Fruit fly (Drosophila melanogaster) whole organism, embryonic: ENCODE results near the gene Hmbs.

Experiments used
- Abd-B ChIP-seq: fragments of 200-800 bp; sonication (Bioruptor generic); optimal IDR thresholded peaks from 2 replicates; lab custom pipeline; 2018; ENCODE audit warnings: missing biosample characterization, mild to moderate bottlenecking, missing genetic modification characterization, moderate library complexity
- Atf-2 ChIP-seq: fragments of 200-800 bp; sonication (Bioruptor generic); optimal IDR thresholded peaks from 2 replicates; lab custom pipeline; 2016; ENCODE audit warnings: missing biosample characterization, missing genetic modification characterization
- Atf6 ChIP-seq: fragments of 200-800 bp; sonication (Bioruptor generic); IDR thresholded peaks from 2 replicates; pipeline ENCODE4 v1.3.6; 2022; ENCODE audit warnings: missing biosample characterization, missing genetic modification characterization
- Blimp-1 ChIP-seq: fragments of 200-800 bp; sonication (Bioruptor generic); optimal IDR thresholded peaks from 3 replicates; lab custom pipeline; 2018; ENCODE audit warnings: missing biosample characterization, missing genetic modification characterization, mild to moderate bottlenecking, moderate library complexity, missing genetic modification reagents
- CG1024 ChIP-seq: fragments of 200-800 bp; sonication (Bioruptor generic); IDR thresholded peaks from 2 replicates; pipeline ENCODE4 v1.3.6; 2022; ENCODE audit warnings: missing biosample characterization, missing genetic modification characterization
- CG10565 ChIP-seq: fragments of 200-800 bp; sonication (Bioruptor generic); optimal IDR thresholded peaks from 3 replicates; lab custom pipeline; 2016; ENCODE audit warnings: missing biosample characterization, mild to moderate bottlenecking, missing genetic modification characterization
- CG10979 ChIP-seq: fragments of 200-800 bp; sonication (Bioruptor generic); optimal IDR thresholded peaks from 2 replicates; lab custom pipeline; 2018; ENCODE audit warnings: missing biosample characterization, mild to moderate bottlenecking, missing genetic modification characterization, moderate library complexity
- CG11695 ChIP-seq: fragments of 200-800 bp; sonication (Bioruptor generic); IDR thresholded peaks from 3 replicates; pipeline ENCODE4 v1.3.6; 2022; ENCODE audit warnings: missing biosample characterization, missing genetic modification characterization
- CG11723 ChIP-seq: fragments of 200-800 bp; sonication (Bioruptor generic); optimal IDR thresholded peaks from 2 replicates; lab custom pipeline; 2017; ENCODE audit warnings: missing biosample characterization, mild to moderate bottlenecking, missing genetic modification characterization
- CG12299 ChIP-seq: fragments of 200-800 bp; sonication (Bioruptor generic); optimal IDR thresholded peaks from 2 replicates; lab custom pipeline; 2018; ENCODE audit warnings: missing biosample characterization, mild to moderate bottlenecking, missing genetic modification characterization
- CG1602 ChIP-seq: fragments of 200-800 bp; sonication (Bioruptor generic); optimal IDR thresholded peaks from 3 replicates; lab custom pipeline; 2016; ENCODE audit warnings: missing biosample characterization, missing genetic modification characterization
- CG31224 ChIP-seq: fragments of 200-800 bp; sonication (Bioruptor generic); IDR thresholded peaks from 2 replicates; pipeline ENCODE4 v1.3.6; 2022; ENCODE audit warnings: missing biosample characterization, missing genetic modification characterization
- CG31365 ChIP-seq: fragments of 200-800 bp; sonication (Bioruptor generic); optimal IDR thresholded peaks from 2 replicates; lab custom pipeline; 2018; ENCODE audit warnings: missing biosample characterization, mild to moderate bottlenecking, missing genetic modification characterization
- CG3407 ChIP-seq: fragments of 200-800 bp; sonication (Bioruptor generic); optimal IDR thresholded peaks from 2 replicates; lab custom pipeline; 2018; ENCODE audit warnings: missing biosample characterization, mild to moderate bottlenecking, missing genetic modification characterization
- CG34422 ChIP-seq: fragments of 200-800 bp; sonication (Bioruptor generic); IDR thresholded peaks from 3 replicates; pipeline ENCODE4 v1.3.6; 2022; ENCODE audit warnings: missing biosample characterization, missing genetic modification characterization
- CG4730 ChIP-seq: fragments of 200-800 bp; sonication (Bioruptor generic); IDR thresholded peaks from 2 replicates; pipeline ENCODE4 v1.3.6; 2022; ENCODE audit warnings: missing biosample characterization, missing genetic modification characterization
- CG5180 ChIP-seq: fragments of 200-800 bp; sonication (Bioruptor generic); optimal IDR thresholded peaks from 3 replicates; lab custom pipeline; 2017; ENCODE audit warnings: missing biosample characterization, missing genetic modification characterization, mild to moderate bottlenecking, moderate library complexity, missing genetic modification reagents
- CG7745 ChIP-seq: fragments of 200-800 bp; sonication (Bioruptor generic); optimal IDR thresholded peaks from 2 replicates; lab custom pipeline; 2018; ENCODE audit warnings: missing biosample characterization, mild to moderate bottlenecking, missing genetic modification characterization, moderate library complexity
- Deaf1 ChIP-seq: fragments of 200-800 bp; optimal IDR thresholded peaks from 3 replicates; lab custom pipeline; 2019; ENCODE audit warnings: missing biosample characterization, mild to moderate bottlenecking, missing genetic modification characterization, moderate library complexity
- Dek ChIP-seq: fragments of 200-800 bp; sonication (Bioruptor generic); optimal IDR thresholded peaks from 3 replicates; lab custom pipeline; 2019; ENCODE audit warnings: missing biosample characterization, mild to moderate bottlenecking, missing genetic modification characterization, moderate library complexity
- H2.0 ChIP-seq: fragments of 200-800 bp; sonication (Bioruptor generic); IDR thresholded peaks from 2 replicates; pipeline ENCODE4 v1.3.6; 2022; ENCODE audit warnings: missing biosample characterization, missing genetic modification characterization
- Mes4 ChIP-seq: fragments of 200-800 bp; sonication (Bioruptor generic); optimal IDR thresholded peaks from 2 replicates; lab custom pipeline; 2016; ENCODE audit warnings: missing biosample characterization, missing genetic modification characterization
- Nf-YA ChIP-seq: fragments of 200-800 bp; sonication (Bioruptor generic); IDR thresholded peaks from 2 replicates; pipeline ENCODE4 v1.3.6; 2022; ENCODE audit warnings: missing biosample characterization, missing genetic modification characterization
- Ravus ChIP-seq: fragments of 200-800 bp; sonication (Bioruptor generic); IDR thresholded peaks from 2 replicates; pipeline ENCODE4 v1.3.6; 2022; ENCODE audit warnings: missing biosample characterization, missing genetic modification characterization
- Sin3A ChIP-seq: fragments of >200 bp; optimal IDR thresholded peaks from 2 replicates; lab custom pipeline; 2018
- Sry-β ChIP-seq: fragments of 200-800 bp; sonication (Bioruptor generic); optimal IDR thresholded peaks from 2 replicates; lab custom pipeline; 2018; ENCODE audit warnings: missing biosample characterization, mild to moderate bottlenecking, missing genetic modification characterization, moderate library complexity
- Xrp1 ChIP-seq: fragments of 200-800 bp; sonication (Bioruptor generic); IDR thresholded peaks from 2 replicates; pipeline ENCODE4 v1.3.6; 2022; ENCODE audit warnings: missing biosample characterization, missing genetic modification characterization
- ac ChIP-seq: fragments of 200-800 bp; sonication (Bioruptor generic); optimal IDR thresholded peaks from 3 replicates; lab custom pipeline; 2017; ENCODE audit warnings: missing biosample characterization, mild to moderate bottlenecking, missing genetic modification characterization
- bcd ChIP-seq: fragments of 200-800 bp; sonication (Bioruptor generic); optimal IDR thresholded peaks from 2 replicates; lab custom pipeline; 2017; ENCODE audit warnings: missing biosample characterization, mild to moderate bottlenecking, missing genetic modification characterization
- bowl ChIP-seq: fragments of 200-800 bp; sonication (Bioruptor generic); IDR thresholded peaks from 2 replicates; pipeline ENCODE4 v1.3.6; 2022; ENCODE audit warnings: missing biosample characterization, missing genetic modification characterization
- cad ChIP-seq: fragments of >200 bp; optimal IDR thresholded peaks from 2 replicates; lab custom pipeline; 2017; ENCODE audit warnings: missing biosample characterization, missing genetic modification characterization
- chn ChIP-seq: fragments of 200-800 bp; sonication (Bioruptor generic); optimal IDR thresholded peaks from 2 replicates; lab custom pipeline; 2016; ENCODE audit warnings: missing biosample characterization, missing genetic modification characterization
- crol ChIP-seq: fragments of 200-800 bp; sonication (Bioruptor generic); IDR thresholded peaks from 2 replicates; pipeline ENCODE4 v1.3.6; 2022; ENCODE audit warnings: missing biosample characterization, missing genetic modification characterization
- dan ChIP-seq: fragments of 200-800 bp; sonication (Bioruptor generic); IDR thresholded peaks from 2 replicates; pipeline ENCODE4 v1.3.6; 2022; ENCODE audit warnings: missing biosample characterization, missing genetic modification characterization
- eve ChIP-seq, 2 experiments: fragments of >200 bp; optimal IDR thresholded peaks; 2 replicates each; lab custom pipeline; 2017; ENCODE audit warnings: missing biosample characterization in 2 of 2, missing genetic modification characterization in 2 of 2
- eyg ChIP-seq: fragments of 200-800 bp; sonication (Bioruptor generic); optimal IDR thresholded peaks from 3 replicates; lab custom pipeline; 2016; ENCODE audit warnings: missing biosample characterization, missing genetic modification characterization
- gcm2 ChIP-seq: fragments of 200-800 bp; sonication (Bioruptor generic); optimal IDR thresholded peaks from 2 replicates; lab custom pipeline; 2016; ENCODE audit warnings: missing biosample characterization, missing genetic modification characterization
- gsb-n ChIP-seq: fragments of 200-800 bp; sonication (Bioruptor generic); optimal IDR thresholded peaks from 3 replicates; lab custom pipeline; 2018; ENCODE audit warnings: missing biosample characterization, mild to moderate bottlenecking, missing genetic modification characterization
- h ChIP-seq: fragments of >200 bp; optimal IDR thresholded peaks from 2 replicates; lab custom pipeline; 2017
- nom ChIP-seq: fragments of 200-800 bp; sonication (Bioruptor generic); optimal IDR thresholded peaks from 2 replicates; lab custom pipeline; 2017; ENCODE audit warnings: missing biosample characterization, missing genetic modification characterization, mild to moderate bottlenecking, moderate library complexity, missing genetic modification reagents
- pan ChIP-seq, 4 experiments: fragments of >200 bp in 3 of 4; fragments of 200-800 bp in 1 of 4; sonication (Bioruptor generic) in 1 of 4; optimal IDR thresholded peaks in 3 of 4; IDR thresholded peaks in 1 of 4; 2 replicates each; pipeline versions ENCODE4 v1.3.6 to Lab custom; 2017 to 2022; ENCODE audit warnings: missing biosample characterization in 2 of 4, missing genetic modification characterization in 2 of 4, mixed read lengths in 1 of 4
- pfk ChIP-seq: fragments of 200-800 bp; sonication (Bioruptor generic); optimal IDR thresholded peaks from 2 replicates; lab custom pipeline; 2018; ENCODE audit warnings: missing biosample characterization, mild to moderate bottlenecking, missing genetic modification characterization, moderate library complexity
- pho ChIP-seq: fragments of 200-800 bp; sonication (Bioruptor generic); optimal IDR thresholded peaks from 2 replicates; lab custom pipeline; 2016; ENCODE audit warnings: missing biosample characterization, missing genetic modification characterization
- schlank ChIP-seq: fragments of 200-800 bp; sonication (Bioruptor generic); optimal IDR thresholded peaks from 2 replicates; lab custom pipeline; 2018; ENCODE audit warnings: missing biosample characterization, mild to moderate bottlenecking, missing genetic modification characterization
- sim ChIP-seq: fragments of 200-800 bp; sonication (Bioruptor generic); IDR thresholded peaks from 2 replicates; pipeline ENCODE4 v1.3.6; 2022; ENCODE audit warnings: missing biosample characterization, missing genetic modification characterization
- sqz ChIP-seq: fragments of 200-800 bp; sonication (Bioruptor generic); optimal IDR thresholded peaks from 3 replicates; lab custom pipeline; 2018; ENCODE audit warnings: missing biosample characterization, mild to moderate bottlenecking, missing genetic modification characterization
- stc ChIP-seq: fragments of 200-800 bp; sonication (Bioruptor generic); IDR thresholded peaks from 2 replicates; pipeline ENCODE4 v1.3.6; 2022; ENCODE audit warnings: missing biosample characterization, missing genetic modification characterization
- toy ChIP-seq: fragments of 200-800 bp; sonication (Bioruptor generic); IDR thresholded peaks from 2 replicates; pipeline ENCODE4 v1.3.6; 2022; ENCODE audit warnings: missing biosample characterization, missing genetic modification characterization
- vvl ChIP-seq: fragments of 200-800 bp; sonication (Bioruptor generic); IDR thresholded peaks from 2 replicates; pipeline ENCODE4 v1.3.6; 2022; ENCODE audit warnings: missing biosample characterization, missing genetic modification characterization
- zen ChIP-seq: fragments of 200-800 bp; sonication (Bioruptor generic); optimal IDR thresholded peaks from 3 replicates; lab custom pipeline; 2018; ENCODE audit warnings: missing biosample characterization, mild to moderate bottlenecking, missing genetic modification characterization, moderate library complexity

Gene Hmbs

DNA sequence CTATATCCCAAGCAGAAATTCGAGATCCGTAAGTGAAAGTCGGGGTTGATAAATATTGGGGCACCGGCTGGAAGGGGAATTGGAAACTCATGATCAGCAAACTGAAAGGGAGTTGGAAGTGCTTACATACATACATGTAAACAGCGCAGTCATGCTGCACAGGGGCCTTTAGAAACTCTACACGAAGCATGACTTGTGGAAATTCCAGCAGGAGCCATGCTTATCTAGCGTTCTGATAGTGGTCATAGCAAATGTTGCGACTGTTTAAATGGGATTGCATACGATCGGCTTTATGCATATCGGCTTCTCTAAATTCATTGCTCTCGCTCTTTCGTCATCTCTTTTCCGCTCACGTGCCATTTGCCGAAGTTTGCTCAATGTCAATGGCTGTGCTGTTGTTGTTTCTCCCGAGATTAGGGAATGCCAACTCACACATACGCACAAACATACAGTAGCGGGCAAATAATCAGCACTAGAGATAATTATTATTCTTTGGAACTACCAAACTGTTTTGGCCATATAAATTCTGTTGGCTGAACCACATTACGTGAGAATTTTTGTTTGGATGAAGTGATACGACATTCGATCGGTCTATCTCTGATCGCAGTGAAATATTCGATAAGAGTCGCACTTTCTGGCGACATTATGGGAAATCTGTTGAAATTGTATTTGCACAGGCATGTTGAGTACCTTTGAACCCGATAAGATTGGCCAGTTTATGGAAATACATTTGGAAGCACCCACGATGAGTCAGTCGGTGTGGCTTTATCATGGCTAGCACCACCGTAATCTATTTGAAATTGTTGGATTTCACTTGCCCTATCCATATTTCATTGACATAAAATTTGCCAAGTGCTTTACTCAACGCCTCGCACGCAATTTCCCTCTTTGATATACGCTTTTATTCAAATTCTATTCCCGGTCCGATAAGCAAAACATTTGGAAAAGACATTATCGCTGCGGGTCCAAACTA lies 1.6 kb downstream of the Hmbs start (continued):
- TF ChIP-seq CG3407 (GFP tag; lab: Kevin White, UChicago) (no peak), bcd (GFP tag; lab: Kevin White, UChicago) (no peak), CG5180 (GFP tag; lab: Kevin White, UChicago) (no peak), CG10565 (no peak), pho (no peak), ac (GFP tag; lab: Kevin White, UChicago) (no peak), dan (no peak), CG4730 (GFP tag; lab: Robert Waterston, UW) (no peak), nom (no peak), pfk (GFP tag; lab: Kevin White, UChicago) (no peak), Mes4 (GFP tag; lab: Kevin White, UChicago) (no peak), CG10979 (tag; lab: Kevin White, UChicago) (no peak), Ravus (GFP tag; lab: Robert Waterston, UW) (no peak), zen (tag; lab: Kevin White, UChicago) (no peak), sqz (no peak), gsb-n (no peak), gcm2 (no peak), CG1024 (GFP tag; lab: Robert Waterston, UW) (no peak), Blimp-1 (GFP tag; lab: Kevin White, UChicago) (no peak), Atf-2 (GFP tag; lab: Kevin White, UChicago) (no peak), Nf-YA (GFP tag; lab: Robert Waterston, UW) (no peak), CG11723 (GFP tag; lab: Kevin White, UChicago) (no peak), Xrp1 (GFP tag; lab: Robert Waterston, UW) (peak; percentile 28; the same call in 1 of the 2 replicates), Abd-B (GFP tag; lab: Kevin White, UChicago) (no peak), pan (optimal IDR thresholded peaks at IDR 0.05; lab: Kevin White, UChicago) (no peak), pan (GFP tag; optimal IDR thresholded peaks at IDR 0.05 in 1 of 2, IDR thresholded peaks at IDR 0.05 in 1 of 2) (peak in 1 of 2 experiments; percentile 22), CG7745 (no peak), toy (GFP tag; lab: Robert Waterston, UW) (no peak), cad (no peak), stc (GFP tag; lab: Robert Waterston, UW) (peak; percentile 47; the same call in 1 of the 2 replicates), H2.0 (no peak), eve (GFP tag; optimal IDR thresholded peaks at IDR 0.05; lab: Kevin White, UChicago) (no peak), CG11695 (GFP tag; lab: Robert Waterston, UW) (peak; percentile 47; the same call in 1 of the 3 replicates), CG31224 (GFP tag; lab: Robert Waterston, UW) (no peak), h (lab: Kevin White, UChicago) (no peak), bowl (GFP tag; lab: Robert Waterston, UW) (no peak), CG34422 (GFP tag; lab: Robert Waterston, UW) (no peak), crol (no peak), CG31365 (tag; lab: Kevin White, UChicago) (no peak), CG12299 (no peak), Deaf1 (tag; lab: Kevin White, UChicago) (no peak), chn (GFP tag; lab: Kevin White, UChicago) (no peak), schlank (tag; lab: Kevin White, UChicago) (no peak), vvl (GFP tag; lab: Robert Waterston, UW) (no peak; the same call in 1 of the 2 replicates), Dek (no peak), Sry-β (GFP tag; lab: Kevin White, UChicago) (no peak), sim (GFP tag; lab: Robert Waterston, UW) (no peak), Sin3A (lab: Kevin White, UChicago) (no peak), eyg (GFP tag; lab: Kevin White, UChicago) (no peak), CG1602 (no peak), Atf6 (peak; percentile 26; the same call in 1 of the 2 replicates)
